Fruit fly (Drosophila melanogaster) whole organism: ENCODE data around the gene yrt.

Experiments used
- CG8478 ChIP-seq: fragments of >200 bp; optimal IDR thresholded peaks from 2 replicates; lab custom pipeline; 2018; ENCODE audit warnings: inconsistent platforms
- Dll ChIP-seq: fragments of >200 bp; optimal IDR thresholded peaks from 2 replicates; lab custom pipeline; 2017
- EcR ChIP-seq, 2 experiments: fragments of >200 bp; optimal IDR thresholded peaks; 2 replicates each; lab custom pipeline; 2017; ENCODE audit warnings: missing biosample characterization in 2 of 2, missing genetic modification characterization in 2 of 2, missing genetic modification reagents in 2 of 2
- pan ChIP-seq: fragments of >200 bp; optimal IDR thresholded peaks from 2 replicates; lab custom pipeline; 2017
- psq ChIP-seq: fragments of >200 bp; optimal IDR thresholded peaks from 2 replicates; lab custom pipeline; 2017
- usp ChIP-seq: fragments of >200 bp; optimal IDR thresholded peaks from 2 replicates; lab custom pipeline; 2017; ENCODE audit warnings: missing biosample characterization, missing genetic modification characterization, mixed read lengths

yrt gene

DNA sequence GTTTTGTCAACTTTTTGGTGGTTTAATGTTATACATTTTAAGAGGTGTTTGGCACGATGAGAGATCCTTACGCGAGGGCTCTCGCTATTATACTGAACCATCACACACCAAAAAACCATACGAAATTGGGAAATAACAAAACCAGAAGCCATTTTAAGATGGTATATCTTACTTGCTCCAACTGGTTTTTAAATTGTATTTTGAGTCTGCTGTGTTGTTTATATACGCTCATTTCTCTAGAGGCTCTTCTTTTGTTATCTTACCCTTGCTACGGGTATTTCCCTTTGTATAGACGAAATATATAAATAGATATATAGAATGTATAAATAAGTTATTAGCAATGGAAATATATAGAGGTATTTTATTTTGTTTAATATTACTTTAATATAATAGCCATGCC, 27.9 kb downstream of the yrt start, which contains the start of gene yellow-e2:
yellow-e2 (minus strand) TSS at position 101 of the 400 bp plus-strand sequence.
- TF ChIP-seq EcR (GFP tag; optimal IDR thresholded peaks at IDR 0.05; lab: Kevin White, UChicago) (no peak), psq (lab: Kevin White, UChicago) (no peak), pan (no peak), Dll (lab: Kevin White, UChicago) (no peak), CG8478 (lab: Kevin White, UChicago) (no peak), usp (GFP tag; lab: Kevin White, UChicago) (no peak)

DNA sequence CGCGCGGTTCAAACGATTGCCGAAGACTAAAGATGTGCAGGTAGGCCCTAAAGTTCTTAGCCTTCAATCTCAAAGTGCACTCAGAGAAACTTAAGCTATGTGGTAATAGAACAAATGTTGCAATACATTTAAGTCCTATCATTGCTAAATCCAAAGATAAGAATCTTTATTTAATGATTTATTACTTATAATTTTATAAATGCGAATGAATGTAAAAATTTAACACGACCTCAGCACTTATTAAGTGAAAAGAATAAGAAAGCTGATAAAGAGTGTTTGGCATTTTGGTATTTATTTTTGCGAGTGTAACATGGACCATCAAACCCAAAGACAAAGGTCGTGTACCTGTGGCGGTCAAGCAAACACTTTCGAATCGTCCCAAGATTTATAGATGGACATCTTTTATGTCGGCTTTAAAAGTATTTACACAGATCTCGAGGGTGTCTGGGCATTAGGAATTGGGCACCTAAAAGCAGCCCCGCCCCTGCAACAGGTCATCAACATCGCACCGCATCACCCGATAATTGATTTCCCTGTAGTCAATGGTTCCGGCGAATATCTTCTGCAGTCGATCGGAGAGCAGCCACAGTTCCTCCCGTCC, 29.8 kb downstream of the yrt start, which contains the start of gene yellow-e3:
yellow-e3 (minus strand) TSS at position 30 of the 601 bp plus-strand sequence.
- TF ChIP-seq pan (no peak), usp (GFP tag; lab: Kevin White, UChicago) (no peak), psq (lab: Kevin White, UChicago) (no peak)

DNA sequence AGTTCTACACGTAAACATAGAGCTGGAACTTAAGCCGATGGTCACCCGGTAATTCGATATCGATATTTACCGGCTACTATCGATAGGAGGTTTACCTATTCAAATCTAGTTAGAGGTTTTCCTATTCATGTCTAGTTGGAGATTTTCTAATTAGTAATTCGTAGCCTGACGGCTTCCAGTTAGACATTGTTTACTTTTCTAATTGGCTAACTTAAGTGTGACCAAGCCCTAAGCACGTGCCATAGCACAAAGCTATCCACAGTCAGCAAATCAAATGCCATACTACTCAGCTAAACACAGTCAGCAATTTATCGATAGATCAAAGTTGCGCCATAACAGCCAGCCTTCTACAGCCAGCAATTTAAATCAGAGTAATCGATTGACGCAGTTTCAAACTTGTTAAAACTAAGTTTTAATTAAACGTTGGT, 31.7 kb downstream of the yrt start, which contains the start of gene Dpm3:
Dpm3 (minus strand) TSS at position 20 of the 428 bp plus-strand sequence.
- TF ChIP-seq pan (no peak), CG8478 (lab: Kevin White, UChicago) (no peak), psq (lab: Kevin White, UChicago) (no peak), Dll (lab: Kevin White, UChicago) (no peak), EcR (GFP tag; optimal IDR thresholded peaks at IDR 0.05; lab: Kevin White, UChicago) (no peak), usp (GFP tag; lab: Kevin White, UChicago) (no peak)

DNA sequence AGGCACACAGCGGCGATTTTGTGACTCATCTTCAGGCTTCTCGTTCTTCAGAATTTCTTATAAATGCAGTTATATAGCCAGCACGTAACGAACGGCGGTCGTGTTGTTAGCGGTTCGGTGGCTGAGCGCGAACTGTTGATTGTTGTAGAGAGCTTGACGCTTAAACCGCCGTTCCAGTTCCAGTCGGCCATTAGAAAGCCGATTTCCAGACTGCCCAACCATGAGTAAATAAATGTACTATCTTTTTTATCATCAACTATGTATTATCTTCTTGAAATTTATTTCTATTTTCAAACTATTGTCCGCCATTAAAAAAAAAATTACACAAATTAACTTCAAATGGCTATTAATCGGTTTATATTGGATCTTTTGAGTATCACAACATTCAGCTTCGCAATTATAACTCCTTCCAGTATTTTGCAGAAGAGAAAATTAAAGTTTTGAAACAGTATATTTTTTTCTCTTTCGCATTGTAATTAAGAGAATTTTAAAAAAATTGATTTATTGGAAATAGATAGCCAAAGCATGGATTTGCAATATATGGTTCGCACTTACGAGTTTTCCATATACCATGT, 33.0 kb downstream of the yrt start, which contains the start of gene GILT1:
GILT1 (minus strand) TSS at position 141 of the 575 bp plus-strand sequence.
- no peak for TF ChIP-seq Dll (lab: Kevin White, UChicago)

DNA sequence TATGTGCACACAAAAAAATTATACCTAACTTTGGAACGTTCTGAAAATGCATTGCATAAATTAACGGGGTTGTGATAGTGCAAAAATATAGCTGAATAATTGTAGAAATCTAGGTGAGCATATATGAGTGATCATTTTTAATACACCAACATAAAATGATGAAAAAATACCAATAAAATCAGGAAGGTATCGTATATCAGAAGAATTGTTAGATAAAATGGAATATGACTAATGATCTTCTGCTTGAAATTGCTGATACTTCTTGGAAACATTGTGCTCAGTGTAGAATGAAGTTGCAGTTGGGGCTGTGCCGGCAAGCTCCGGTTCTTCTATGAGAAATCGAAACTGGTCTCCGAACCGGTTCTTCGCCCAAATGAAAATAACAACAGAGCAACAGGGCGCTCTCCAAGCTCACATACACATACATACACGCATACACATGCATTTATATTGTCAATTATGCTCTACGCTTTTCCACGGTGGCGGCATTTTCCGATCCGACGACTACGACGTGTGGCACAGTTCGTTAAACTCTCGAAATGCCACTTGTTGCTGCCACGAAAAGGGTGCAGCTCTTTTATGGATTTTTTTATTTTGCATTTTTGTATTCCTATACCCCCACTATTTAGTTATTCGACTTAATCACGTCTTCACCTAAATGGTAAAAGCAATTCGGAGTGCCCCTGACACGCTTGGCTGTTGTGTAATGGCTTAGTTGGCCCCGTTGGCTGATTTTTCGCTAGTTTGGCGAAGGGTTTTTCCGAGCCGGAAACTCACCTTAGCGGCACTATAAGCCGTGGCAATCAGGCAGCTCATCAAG, 33.7 kb downstream of the yrt start:
- no peak for TF ChIP-seq CG8478 (lab: Kevin White, UChicago)
- peak in 1 of 2 experiments; percentile 75 for TF ChIP-seq EcR (GFP tag; optimal IDR thresholded peaks at IDR 0.05; lab: Kevin White, UChicago)

DNA sequence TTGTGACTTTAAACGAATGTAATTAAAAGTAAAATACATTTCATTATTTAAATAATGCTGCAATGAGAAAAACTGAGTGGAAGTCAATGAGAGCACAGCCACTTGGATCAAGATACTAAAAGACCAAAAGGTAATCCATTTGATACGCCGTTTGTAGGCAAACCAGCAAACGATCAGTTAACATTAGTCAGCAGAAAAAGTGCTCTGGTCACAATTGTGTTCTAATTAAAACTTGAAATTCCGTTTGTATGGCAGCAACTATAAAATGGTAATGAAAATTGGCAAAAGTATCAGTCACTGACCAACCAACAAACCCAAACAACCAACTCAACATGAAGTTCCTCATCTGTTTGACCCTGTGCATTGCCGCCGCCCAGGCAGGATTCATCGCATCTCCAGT, 37.2 kb downstream of the yrt start, which contains the start of gene CG14377:
CG14377 (plus strand) TSS at position 301 of the 400 bp plus-strand sequence.
- TF ChIP-seq EcR (GFP tag; optimal IDR thresholded peaks at IDR 0.05; lab: Kevin White, UChicago) = no peak

DNA sequence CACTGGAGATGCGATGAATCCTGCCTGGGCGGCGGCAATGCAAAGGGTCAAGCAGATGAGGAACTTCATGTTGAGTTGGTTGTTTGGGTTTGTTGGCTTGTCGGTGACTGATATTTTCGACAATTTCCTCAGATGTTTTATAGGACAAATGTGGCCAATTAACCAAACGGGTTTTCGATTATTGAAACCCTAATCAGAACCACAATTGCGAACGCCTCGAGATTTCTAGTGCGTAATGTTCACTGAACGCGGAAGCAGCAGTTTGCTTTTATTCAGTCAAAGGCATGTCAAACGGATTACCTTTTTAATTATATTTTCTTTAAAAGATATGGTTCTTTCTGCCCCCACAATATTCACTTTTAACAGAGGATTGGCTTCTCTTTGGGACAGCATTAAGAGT, 37.7 kb downstream of the yrt start, which contains the start of gene CG14374:
CG14374 (minus strand) TSS at position 101 of the 400 bp plus-strand sequence.
- TF ChIP-seq Dll (lab: Kevin White, UChicago) (no peak), psq (lab: Kevin White, UChicago) (no peak), usp (GFP tag; lab: Kevin White, UChicago) (no peak), pan (no peak), CG8478 (lab: Kevin White, UChicago) (no peak), EcR (GFP tag; optimal IDR thresholded peaks at IDR 0.05; lab: Kevin White, UChicago) (no peak)

DNA sequence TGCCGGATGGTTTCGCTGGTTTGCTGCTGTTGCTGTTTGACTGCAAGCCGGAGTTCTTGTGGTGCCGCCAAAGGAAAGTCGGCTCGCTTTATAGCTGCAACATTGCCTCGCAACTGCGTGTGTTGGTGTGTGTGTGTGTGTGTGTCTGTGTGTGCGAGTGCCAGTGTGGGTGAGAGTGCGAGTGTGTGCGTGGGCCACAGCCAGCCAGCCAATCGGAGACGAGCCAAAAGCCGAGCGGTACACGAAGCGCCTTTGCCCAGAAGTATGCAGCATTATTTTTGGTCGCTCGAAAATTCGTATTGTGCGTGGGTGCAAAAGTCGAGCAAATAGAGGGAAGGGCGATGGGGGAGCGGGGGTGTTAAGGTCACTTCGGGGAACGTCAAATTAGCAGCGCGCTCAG, 39.7 kb downstream of the yrt start, which contains the start of gene CCHa2:
CCHa2 (minus strand) TSS at position 65 of the 400 bp plus-strand sequence.
- no peak for TF ChIP-seq usp (GFP tag; lab: Kevin White, UChicago)
- TF ChIP-seq psq (lab: Kevin White, UChicago) = no peak

DNA sequence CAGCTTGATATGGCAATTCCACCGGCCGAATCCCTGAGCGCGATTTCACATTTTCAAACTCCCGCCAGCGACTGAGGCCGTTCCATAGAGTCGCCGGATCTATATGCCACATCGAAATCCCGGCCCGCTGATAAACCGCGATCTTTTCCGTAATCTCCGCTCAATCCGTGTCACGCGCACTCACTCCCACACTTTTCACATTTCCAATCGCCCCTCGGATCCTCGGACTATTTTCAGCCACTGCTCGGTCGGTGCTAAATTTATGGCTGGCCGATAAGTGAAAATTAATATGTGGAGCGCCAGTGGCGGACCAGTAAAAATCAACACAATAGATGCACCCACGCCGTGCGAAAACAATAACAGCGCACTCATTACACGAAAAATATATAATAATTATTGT, 41.8 kb downstream of the yrt start:
- TF ChIP-seq CG8478 (lab: Kevin White, UChicago) = no peak
- TF ChIP-seq EcR (GFP tag; optimal IDR thresholded peaks at IDR 0.05; lab: Kevin White, UChicago) = no peak
- TF ChIP-seq Dll (lab: Kevin White, UChicago) = no peak
- no peak for TF ChIP-seq pan
- TF ChIP-seq usp (GFP tag; lab: Kevin White, UChicago) = no peak
- TF ChIP-seq psq (lab: Kevin White, UChicago) = no peak

DNA sequence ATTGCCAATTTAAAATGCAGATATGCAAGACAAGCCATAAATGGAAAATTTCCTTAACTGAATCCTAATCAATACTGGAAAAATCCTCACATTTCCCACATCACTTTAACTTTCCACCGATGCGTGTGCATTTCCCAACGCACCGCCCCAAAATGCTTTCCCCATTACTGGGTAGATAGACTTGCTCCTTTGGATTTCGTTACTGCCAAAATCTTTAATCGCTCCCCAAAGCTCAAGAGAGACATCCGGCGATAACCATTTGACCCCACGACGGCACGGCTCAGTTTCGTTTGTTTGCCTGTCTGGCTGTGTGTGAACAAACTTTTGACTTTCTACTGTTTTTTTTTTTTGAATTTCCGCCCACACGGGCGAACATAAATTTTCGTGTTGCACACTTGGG, 44.3 kb downstream of the yrt start:
- no peak for TF ChIP-seq Dll (lab: Kevin White, UChicago)
- no peak for TF ChIP-seq pan
- no peak for TF ChIP-seq usp (GFP tag; lab: Kevin White, UChicago)
- TF ChIP-seq CG8478 (lab: Kevin White, UChicago) = no peak
- no peak for TF ChIP-seq EcR (GFP tag; optimal IDR thresholded peaks at IDR 0.05; lab: Kevin White, UChicago)
- TF ChIP-seq psq (lab: Kevin White, UChicago) = no peak

DNA sequence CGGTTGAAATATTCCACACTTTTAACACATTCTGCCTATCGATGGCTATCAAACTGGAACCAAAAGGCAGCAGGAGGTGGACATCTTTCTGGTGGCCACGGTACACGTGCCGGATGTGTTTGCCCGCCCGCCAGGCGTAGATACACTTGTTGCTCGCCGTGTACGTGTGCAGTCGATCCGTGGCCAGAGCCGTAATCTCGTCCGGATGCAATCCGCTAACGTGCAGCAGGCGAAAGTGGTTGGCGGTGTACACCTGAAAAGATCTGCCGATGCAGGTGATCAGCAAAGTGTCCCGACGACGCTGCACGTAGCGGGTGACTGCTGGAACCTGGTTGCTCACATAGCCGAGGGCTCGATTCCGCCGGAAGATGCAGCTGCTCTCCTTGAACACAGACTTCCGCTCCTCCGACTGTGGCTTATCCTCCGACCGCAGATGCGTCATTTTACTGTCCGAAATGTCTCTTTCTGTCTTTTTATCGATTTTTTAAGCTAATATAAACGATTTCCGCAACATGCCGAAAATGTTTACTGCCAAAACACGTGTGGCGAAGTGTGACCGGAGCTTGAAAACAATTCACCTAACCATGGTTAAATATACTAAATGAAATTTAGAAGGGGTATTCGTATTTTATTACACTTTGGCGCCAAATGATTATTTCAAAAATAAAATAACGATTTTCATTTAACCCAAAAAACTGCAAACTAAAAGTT, 46.5 kb downstream of the yrt start, which contains the start of gene CG9799:
CG9799 (minus strand) TSS at position 550 of the 711 bp plus-strand sequence.
- TF ChIP-seq usp (GFP tag; lab: Kevin White, UChicago) (no peak), CG8478 (lab: Kevin White, UChicago) (no peak), EcR (GFP tag; optimal IDR thresholded peaks at IDR 0.05; lab: Kevin White, UChicago) (no peak), Dll (lab: Kevin White, UChicago) (no peak), pan (no peak), psq (lab: Kevin White, UChicago) (no peak)
